Worm (Caenorhabditis elegans): ENCODE results near the gene R05G6.3.

DNA sequence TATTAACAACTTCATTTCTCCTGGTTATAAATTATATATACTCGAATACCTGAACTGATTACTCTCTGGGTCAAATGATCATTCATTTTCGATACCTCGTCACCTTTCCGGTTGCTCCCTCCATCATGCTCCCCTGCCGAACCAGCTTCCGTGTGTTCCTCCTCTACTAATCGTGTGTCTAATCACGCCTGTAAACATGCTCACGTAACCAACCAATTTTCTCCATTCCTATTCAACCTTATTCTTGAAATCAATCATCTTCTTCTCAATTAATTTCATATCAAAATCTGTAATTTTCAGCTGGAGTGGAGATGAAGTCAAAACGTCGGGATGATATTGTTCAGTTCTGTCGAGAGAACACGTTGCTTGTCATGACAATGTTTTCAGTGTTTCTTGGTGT lies 13.0 kb upstream of the R05G6.3 start, which contains the start of gene glt-6:
- TF ChIP-seq mdl-1 (tag; optimal IDR thresholded peaks at IDR 0.05) (no peak), jun-1 (tag; optimal IDR thresholded peaks at IDR 0.05) (no peak), skn-1 (tag; optimal IDR thresholded peaks at IDR 0.05) (no peak), lin-39 (tag; optimal IDR thresholded peaks at IDR 0.05) (no peak), unc-130 (tag; optimal IDR thresholded peaks at IDR 0.05) (no peak), tbx-2 (tag; optimal IDR thresholded peaks at IDR 0.05) (no peak), nhr-237 (tag; optimal IDR thresholded peaks at IDR 0.05) (no peak), elt-2 (tag; optimal IDR thresholded peaks at IDR 0.05) (no peak)

All from whole organism, L1 larva.